Worm (Caenorhabditis elegans) whole organism, L4/young adult: ENCODE results near the gene Y38A10A.7.
A peak's percentile ranks its signal among the peaks of the same experiment; 100 is the strongest.
"Not testable (repeated sequence)": the region's sequence is repeated elsewhere in the genome, so short reads cannot be mapped to it uniquely, and the experiment has no call there.

Source experiments
- W03F9.2 ChIP-seq: fragments of 150-350 bp; optimal IDR thresholded peaks from 2 replicates; lab custom pipeline; 2014; ENCODE audit warnings: missing biosample characterization, missing genetic modification characterization
- dao-5 ChIP-seq: sonication (generic microtip); optimal IDR thresholded peaks from 2 replicates; lab custom pipeline; 2016; ENCODE audit warnings: missing genotype, missing genetic modification characterization, moderate library complexity, missing compliant biosample characterization
- him-1 ChIP-seq: sonication (generic microtip); optimal IDR thresholded peaks from 2 replicates; lab custom pipeline; 2016; ENCODE audit warnings: missing genotype, missing genetic modification reagents, missing genetic modification characterization, missing compliant biosample characterization

Y38A10A.7 gene

DNA sequence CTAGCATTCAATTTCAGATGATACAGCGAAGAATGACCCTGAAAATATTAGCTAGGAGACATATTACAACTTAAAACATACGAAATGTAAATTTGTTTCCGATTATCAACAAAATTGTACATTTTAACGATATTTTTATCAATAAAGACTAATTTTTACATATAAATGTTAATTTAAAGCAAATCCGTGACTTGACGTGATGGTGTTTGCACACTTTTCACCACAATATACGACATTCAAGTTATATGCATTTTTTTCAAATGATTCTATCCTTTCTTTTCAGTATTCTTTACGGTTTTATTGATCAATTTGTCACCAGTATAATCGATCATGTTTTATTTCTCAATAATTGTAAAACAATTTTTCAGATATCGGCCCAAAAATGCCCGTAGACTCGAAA lies at the start of gene Y38A10A.7:
Gene Y38A10A.7 (plus strand): TSS at position 369 of the 400 bp plus-strand sequence.
- TF ChIP-seq him-1 (tag; lab: Kevin White, UChicago) (no peak), W03F9.2 (peak; percentile 64)

DNA sequence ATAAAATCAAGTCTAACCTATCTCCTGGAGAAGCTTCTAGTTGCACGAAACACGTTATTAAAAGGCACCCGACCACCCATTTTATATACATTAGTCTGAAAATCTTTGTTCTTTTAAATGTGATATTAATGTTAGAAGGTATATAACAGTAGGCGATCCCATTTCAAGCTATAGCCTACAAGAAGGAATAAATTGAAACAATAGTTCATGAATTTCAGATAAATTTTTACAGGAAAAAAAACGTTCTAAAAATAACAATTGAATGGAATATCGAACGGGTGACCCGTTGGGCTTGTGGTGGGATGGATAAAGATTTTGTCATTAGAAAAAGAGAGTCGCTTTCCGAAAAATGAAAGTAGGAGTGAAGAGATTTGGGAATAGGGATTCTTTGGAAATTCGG lies 48.2 kb upstream of the Y38A10A.7 start, which contains the start of gene pgap-3:
Gene pgap-3 (minus strand): TSS at position 101 of the 400 bp plus-strand sequence.
- TF ChIP-seq W03F9.2 (no peak), dao-5 (tag; lab: Kevin White, UChicago) (no peak), him-1 (tag; lab: Kevin White, UChicago) (no peak)

DNA sequence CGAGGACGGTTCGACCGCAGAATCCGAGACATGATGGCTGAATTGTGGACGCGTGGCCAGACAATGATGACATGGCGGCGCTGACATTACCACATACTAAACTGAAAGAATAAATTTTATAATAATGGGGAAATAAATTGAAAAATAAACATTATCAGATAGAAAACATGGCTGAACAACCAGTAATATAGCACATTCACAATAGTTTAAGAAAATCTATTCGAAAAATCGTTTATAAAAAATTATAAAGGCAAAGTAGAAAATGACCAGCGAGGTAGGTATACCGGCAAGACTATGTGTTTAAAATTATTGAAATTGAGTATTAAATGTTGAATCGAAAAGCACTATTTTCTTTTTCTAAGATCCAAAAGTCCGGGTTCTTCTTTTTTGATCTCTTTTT lies 44.8 kb upstream of the Y38A10A.7 start, which contains the start of gene jamp-1:
Gene jamp-1 (minus strand): TSS at position 101 of the 400 bp plus-strand sequence.
- TF ChIP-seq him-1 (tag; lab: Kevin White, UChicago) = no peak
- no peak for TF ChIP-seq dao-5 (tag; lab: Kevin White, UChicago)
- no peak for TF ChIP-seq W03F9.2

DNA sequence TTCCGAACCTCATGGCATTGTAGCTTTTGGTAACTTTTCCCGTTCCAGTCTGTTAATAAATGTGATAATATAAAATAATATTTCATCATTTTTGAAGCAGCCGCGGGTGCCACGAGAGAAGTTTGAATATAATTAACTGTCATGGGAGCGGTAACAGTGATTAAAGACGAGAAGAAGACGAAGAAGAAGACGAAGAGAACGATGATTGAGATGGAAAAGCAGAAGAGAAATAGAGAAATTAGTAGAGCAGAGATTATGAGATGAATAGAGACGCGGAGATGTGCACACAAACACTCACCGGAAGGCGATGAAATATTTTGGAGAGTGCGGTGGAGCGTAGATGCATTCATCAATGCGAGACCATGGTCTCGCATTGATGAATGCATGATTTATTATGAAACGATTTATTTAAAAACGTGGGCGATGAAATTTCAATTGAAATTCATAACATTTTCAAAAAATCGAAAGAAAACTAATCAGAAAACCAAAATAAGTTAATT lies 42.8 kb upstream of the Y38A10A.7 start, which contains the start of gene seip-1:
Gene seip-1 (minus strand): TSS at position 51 of the 500 bp plus-strand sequence.
- peak; percentile 56 for TF ChIP-seq him-1 (tag; lab: Kevin White, UChicago)
- no peak for TF ChIP-seq dao-5 (tag; lab: Kevin White, UChicago)
- TF ChIP-seq W03F9.2 = peak; percentile 92

DNA sequence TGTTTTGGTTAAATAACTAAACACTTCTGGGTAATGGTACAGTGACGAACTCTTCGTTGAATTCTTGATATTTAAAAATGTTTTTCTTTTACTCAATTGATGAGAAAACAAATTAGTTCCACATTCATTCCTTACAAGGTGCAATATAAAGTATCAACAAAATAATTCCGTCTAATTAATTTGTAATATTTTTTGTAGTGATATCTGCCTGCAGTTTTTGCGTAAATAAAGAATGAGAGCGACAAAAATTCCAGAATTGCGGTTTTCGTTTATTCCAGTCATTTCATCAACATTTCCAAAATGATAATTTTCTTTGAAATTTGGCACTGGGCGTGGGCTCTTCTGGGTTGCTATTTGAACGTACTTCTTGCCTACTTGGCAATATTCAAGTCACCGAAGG lies 40.7 kb upstream of the Y38A10A.7 start, which contains the start of gene srd-20:
Gene srd-20 (plus strand): TSS at position 301 of the 400 bp plus-strand sequence.
- no peak for TF ChIP-seq W03F9.2
- TF ChIP-seq dao-5 (tag; lab: Kevin White, UChicago) = no peak
- no peak for TF ChIP-seq him-1 (tag; lab: Kevin White, UChicago)

DNA sequence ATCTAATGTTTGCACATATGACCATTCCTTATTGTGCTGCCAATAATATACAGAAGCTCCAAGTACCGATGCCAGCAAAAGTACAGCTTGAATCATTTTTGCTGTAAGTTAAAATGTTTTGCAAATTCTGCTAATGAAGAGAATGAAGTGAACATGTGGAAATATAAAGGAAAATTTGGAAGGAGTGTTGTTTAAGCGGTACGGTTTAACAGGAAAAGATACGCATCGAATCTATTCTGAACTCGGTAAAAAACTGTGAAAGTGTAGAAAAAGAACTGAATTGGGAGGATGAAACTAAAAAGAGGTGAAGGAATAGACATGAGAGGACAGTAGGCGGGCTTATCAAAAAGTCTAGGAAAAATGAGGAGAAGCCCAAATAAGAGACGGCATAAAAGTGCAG lies 32.7 kb upstream of the Y38A10A.7 start, which contains the start of gene Y38A10A.2:
Gene Y38A10A.2 (minus strand): TSS at position 101 of the 400 bp plus-strand sequence.
- TF ChIP-seq dao-5 (tag; lab: Kevin White, UChicago) = no peak
- no peak for TF ChIP-seq him-1 (tag; lab: Kevin White, UChicago)
- no peak for TF ChIP-seq W03F9.2

DNA sequence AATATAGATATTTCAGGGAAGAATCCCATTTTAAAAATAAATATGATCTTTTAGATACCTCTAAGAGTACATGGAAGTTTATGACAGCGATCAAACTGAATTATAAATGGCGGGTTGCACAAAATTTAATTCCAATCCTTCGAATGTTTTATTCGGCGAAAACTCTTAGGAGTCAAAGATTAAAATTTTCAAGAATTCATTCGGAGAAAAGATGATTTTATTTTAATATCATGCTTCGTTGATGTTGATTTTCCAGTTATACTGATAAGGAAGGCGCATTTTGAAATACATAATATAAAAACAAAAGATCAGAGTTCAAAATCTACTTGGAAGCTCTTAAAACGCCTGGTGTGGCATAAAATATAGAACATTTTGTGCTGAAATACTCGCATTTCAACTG lies 28.9 kb upstream of the Y38A10A.7 start, which contains the start of gene srh-10:
Gene srh-10 (minus strand): TSS at position 29 of the 400 bp plus-strand sequence.
- TF ChIP-seq him-1 (tag; lab: Kevin White, UChicago) = no peak
- TF ChIP-seq W03F9.2 = no peak
- no peak for TF ChIP-seq dao-5 (tag; lab: Kevin White, UChicago)

DNA sequence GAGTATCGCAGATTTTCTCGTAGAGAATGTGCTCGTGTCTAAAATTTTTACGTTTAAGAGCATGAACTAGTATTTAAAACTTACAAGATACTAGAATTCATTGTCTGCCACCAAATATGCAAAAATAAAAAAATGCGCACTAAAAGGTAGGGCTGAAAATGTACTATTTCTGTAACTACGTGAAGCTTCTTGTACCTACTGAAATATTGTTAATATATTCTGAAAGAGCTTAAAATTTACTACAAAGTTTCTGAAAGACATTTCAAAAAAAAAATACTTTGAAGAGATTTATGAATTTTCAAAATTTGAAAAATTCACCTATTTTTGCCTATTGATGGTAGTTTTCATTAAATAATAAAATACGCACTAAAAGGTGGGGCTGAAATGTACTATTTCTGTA lies 26.0 kb upstream of the Y38A10A.7 start, which contains the start of gene fbxa-214:
Gene fbxa-214 (minus strand): TSS at position 101 of the 400 bp plus-strand sequence.
- TF ChIP-seq him-1 (tag; lab: Kevin White, UChicago); W03F9.2; dao-5 (tag; lab: Kevin White, UChicago): not testable (repeated sequence)

DNA sequence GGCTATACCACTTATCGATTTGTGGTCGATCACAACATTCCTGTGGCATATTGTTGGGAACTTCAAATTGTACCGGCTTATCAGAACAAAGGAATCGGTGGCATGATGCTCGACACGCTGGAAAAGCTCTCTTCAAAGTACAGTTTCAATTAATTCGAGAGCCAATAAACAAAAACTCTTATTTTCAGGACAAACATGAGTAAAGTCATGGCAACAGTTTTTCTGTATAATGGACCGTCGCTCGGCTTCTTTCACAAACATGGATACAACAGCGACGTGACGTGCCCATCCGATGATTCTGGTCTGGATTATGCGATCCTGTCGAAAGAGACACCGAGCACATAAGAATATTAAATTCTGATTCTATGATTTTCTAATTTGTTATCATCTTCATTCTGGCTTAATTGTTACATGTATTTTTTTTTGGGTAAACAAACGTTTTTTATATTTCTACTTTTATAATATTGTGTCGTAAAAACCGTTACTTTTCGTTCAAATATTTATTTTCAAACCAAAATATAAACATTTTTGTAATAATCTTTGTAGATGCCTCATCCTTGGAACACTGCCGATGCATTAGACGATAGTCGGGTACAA lies 660 bp downstream of the Y38A10A.7 start, which contains the start of gene smut-1:
Gene smut-1 (plus strand): TSS at position 547 of the 597 bp plus-strand sequence.
- TF ChIP-seq him-1 (tag; lab: Kevin White, UChicago) (no peak), dao-5 (tag; lab: Kevin White, UChicago) (no peak), W03F9.2 (no peak)

DNA sequence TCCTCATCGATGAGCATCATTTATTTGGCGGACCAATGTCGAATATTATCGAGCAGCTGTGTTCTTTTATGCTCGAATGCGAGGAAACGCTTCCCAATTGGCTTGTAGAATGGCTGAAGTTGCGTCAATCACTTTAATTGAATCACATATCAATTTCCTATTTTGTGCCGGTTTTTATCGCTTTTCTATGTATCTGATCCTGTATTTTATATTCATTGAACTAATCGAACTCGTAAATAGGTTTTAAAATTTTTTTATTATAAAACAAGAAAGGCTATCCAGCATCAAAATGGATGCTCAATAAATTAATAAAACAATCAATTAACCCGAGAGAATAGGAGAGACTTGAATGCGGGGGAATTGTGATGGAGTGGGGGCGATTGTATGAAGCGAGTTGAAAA lies 2.8 kb downstream of the Y38A10A.7 start:
- TF ChIP-seq W03F9.2 (no peak), him-1 (tag; lab: Kevin White, UChicago) (no peak), dao-5 (tag; lab: Kevin White, UChicago) (no peak)

DNA sequence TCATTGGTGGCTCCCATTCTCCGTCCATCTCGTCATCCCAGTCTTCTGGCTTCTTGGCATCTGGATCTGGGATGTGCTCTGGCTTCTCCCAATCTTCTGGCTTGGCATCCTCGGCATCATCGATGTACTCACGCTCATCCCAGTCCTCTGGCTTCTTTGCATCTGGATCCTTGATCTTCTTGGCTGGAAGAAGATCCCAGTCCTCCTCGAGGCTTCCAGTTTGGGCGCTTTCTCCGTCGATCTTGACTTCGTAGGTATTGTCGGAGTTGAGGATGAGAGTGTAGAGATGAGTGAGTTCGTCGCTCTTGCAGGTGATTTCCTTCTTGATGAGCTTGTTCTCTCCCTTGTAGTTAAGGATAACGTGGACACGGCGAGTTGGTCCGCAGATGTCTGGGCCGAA lies 3.6 kb downstream of the Y38A10A.7 start:
- TF ChIP-seq him-1 (tag; lab: Kevin White, UChicago) = no peak
- no peak for TF ChIP-seq W03F9.2
- TF ChIP-seq dao-5 (tag; lab: Kevin White, UChicago) = no peak

DNA sequence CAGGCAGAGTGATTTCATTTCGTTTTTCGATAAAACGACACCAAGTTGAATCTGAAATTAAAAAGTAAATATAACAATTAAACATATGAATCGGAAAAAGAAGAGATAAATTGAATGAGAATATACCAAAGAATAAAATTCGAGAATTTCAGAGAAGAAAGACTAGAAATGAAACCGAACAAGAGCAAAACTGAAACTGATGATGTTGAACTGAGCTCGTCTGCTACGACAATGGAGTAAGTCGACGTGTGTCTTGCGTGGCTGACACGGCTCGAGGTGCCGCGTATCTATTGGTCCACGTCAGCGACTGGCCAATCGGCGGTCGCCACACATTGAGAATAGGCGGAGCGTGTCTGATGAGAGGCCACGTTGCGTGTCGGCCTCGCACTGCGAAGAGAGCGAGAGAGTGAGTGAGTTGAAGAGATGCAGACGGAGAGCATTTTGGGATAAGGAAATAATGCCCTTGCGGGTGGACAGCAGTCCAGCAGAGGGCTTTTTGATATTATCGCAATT lies 4.6 kb downstream of the Y38A10A.7 start, which contains the start of gene crt-1:
Gene crt-1 (minus strand): TSS at position 51 of the 513 bp plus-strand sequence.
- peak; percentile 63 for TF ChIP-seq him-1 (tag; lab: Kevin White, UChicago)
- TF ChIP-seq W03F9.2 = peak; percentile 87
- TF ChIP-seq dao-5 (tag; lab: Kevin White, UChicago) = no peak

DNA sequence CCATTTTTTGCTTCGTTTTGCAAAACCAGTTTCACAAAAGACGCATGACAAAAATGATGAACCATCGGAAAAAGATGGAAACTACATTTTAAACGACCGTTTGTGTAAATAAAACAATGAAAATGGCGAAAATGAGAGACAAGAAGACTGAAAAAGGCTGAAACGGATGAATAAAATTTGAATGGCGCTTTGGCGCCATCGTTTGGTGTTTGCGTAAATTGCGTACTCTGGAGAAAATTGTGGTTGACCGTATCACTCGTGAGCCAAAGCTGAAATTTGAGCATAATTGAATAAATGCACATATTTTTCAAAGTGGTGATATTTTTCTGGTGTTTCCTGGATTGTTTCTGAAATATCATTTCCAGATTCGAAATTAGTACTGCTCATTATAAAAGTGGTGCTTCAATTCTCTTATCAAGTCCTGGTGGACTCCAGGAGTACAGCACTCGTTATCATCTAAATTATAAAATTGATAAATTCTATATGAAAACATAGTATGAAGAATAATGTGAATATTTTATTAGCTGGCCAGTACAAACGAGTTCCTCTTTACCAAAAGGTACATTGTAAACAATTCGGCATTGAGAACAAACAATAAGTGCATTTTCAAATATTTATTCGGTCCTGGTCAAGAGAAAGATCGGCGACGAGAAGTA lies 5.4 kb downstream of the Y38A10A.7 start:
- TF ChIP-seq him-1 (tag; lab: Kevin White, UChicago) (no peak), W03F9.2 (no peak), dao-5 (tag; lab: Kevin White, UChicago) (no peak)
